Worm (Caenorhabditis elegans) whole organism, L2 larva: Measurements from ENCODE around the gene F41B4.1.

Experiments
- C34F6.9 ChIP-seq: fragments of 150-350 bp; optimal IDR thresholded peaks from 2 replicates; lab custom pipeline; 2014; ENCODE audit warnings: missing biosample characterization, missing genetic modification characterization
- F13H6.1 ChIP-seq: sonication (generic microtip); optimal IDR thresholded peaks from 2 replicates; lab custom pipeline; 2016; ENCODE audit warnings: missing genetic modification characterization, missing compliant biosample characterization
- R02D3.7 ChIP-seq: fragments of 150-350 bp; optimal IDR thresholded peaks from 2 replicates; lab custom pipeline; 2014; ENCODE audit warnings: missing biosample characterization, missing genetic modification characterization
- Y55F3AM.14 ChIP-seq: fragments of 200-800 bp; sonication (Bioruptor generic); optimal IDR thresholded peaks from 2 replicates; lab custom pipeline; 2018; ENCODE audit warnings: mild to moderate bottlenecking, missing genetic modification characterization, missing compliant biosample characterization
- ZK546.5 ChIP-seq: sonication (generic microtip); optimal IDR thresholded peaks from 2 replicates; lab custom pipeline; 2017; ENCODE audit warnings: missing biosample characterization, missing genetic modification characterization
- alr-1 ChIP-seq: fragments of 150-350 bp; optimal IDR thresholded peaks from 2 replicates; lab custom pipeline; 2014; ENCODE audit warnings: missing biosample characterization, missing genetic modification characterization
- aly-2 ChIP-seq: fragments of 150-350 bp; optimal IDR thresholded peaks from 2 replicates; lab custom pipeline; 2014; ENCODE audit warnings: missing biosample characterization, missing genetic modification characterization
- ama-1 ChIP-seq: fragments of 150-350 bp; optimal IDR thresholded peaks from 2 replicates; lab custom pipeline; 2018; ENCODE audit warnings: inconsistent platforms
- blmp-1 ChIP-seq: sonication (generic microtip); optimal IDR thresholded peaks from 2 replicates; lab custom pipeline; 2017; ENCODE audit warnings: missing genetic modification characterization, mild to moderate bottlenecking, missing compliant biosample characterization, antibody characterized with exemption, moderate library complexity; ENCODE audit not compliant: insufficient read depth
- ceh-16 ChIP-seq: fragments of 150-350 bp; optimal IDR thresholded peaks from 2 replicates; lab custom pipeline; 2014; ENCODE audit warnings: missing biosample characterization, missing genetic modification characterization
- ceh-82 ChIP-seq: fragments of 150-350 bp; optimal IDR thresholded peaks from 2 replicates; lab custom pipeline; 2014; ENCODE audit warnings: missing biosample characterization, missing genetic modification characterization
- dmd-4 ChIP-seq: sonication (generic microtip); optimal IDR thresholded peaks from 2 replicates; lab custom pipeline; 2017; ENCODE audit warnings: missing biosample characterization, missing genetic modification characterization
- egl-27 ChIP-seq: sonication (generic microtip); optimal IDR thresholded peaks from 3 replicates; lab custom pipeline; 2017; ENCODE audit warnings: missing biosample characterization, missing genetic modification reagents, missing genetic modification characterization
- elt-1 ChIP-seq: fragments of 150-350 bp; optimal IDR thresholded peaks from 2 replicates; lab custom pipeline; 2014; ENCODE audit warnings: missing biosample characterization, missing genetic modification characterization
- elt-3 ChIP-seq: sonication (generic microtip); optimal IDR thresholded peaks from 2 replicates; lab custom pipeline; 2017; ENCODE audit warnings: missing biosample characterization, missing genetic modification characterization
- fos-1 ChIP-seq: fragments of 150-350 bp; optimal IDR thresholded peaks from 2 replicates; lab custom pipeline; 2014; ENCODE audit warnings: missing biosample characterization, missing genetic modification characterization
- gmeb-1 ChIP-seq: fragments of 150-350 bp; optimal IDR thresholded peaks from 2 replicates; lab custom pipeline; 2014; ENCODE audit warnings: missing biosample characterization, missing genetic modification characterization
- lin-11 ChIP-seq: fragments of 150-350 bp; sonication (generic microtip); optimal IDR thresholded peaks from 2 replicates; lab custom pipeline; 2014; ENCODE audit warnings: missing biosample characterization, missing genetic modification characterization, inconsistent platforms, mixed read lengths
- lin-13 ChIP-seq: fragments of 150-350 bp; optimal IDR thresholded peaks from 2 replicates; lab custom pipeline; 2014; ENCODE audit warnings: missing biosample characterization, missing genetic modification reagents, missing genetic modification characterization
- lin-39 ChIP-seq: fragments of 150-350 bp; optimal IDR thresholded peaks from 2 replicates; lab custom pipeline; 2014; ENCODE audit warnings: missing biosample characterization, missing genetic modification reagents, missing genetic modification characterization
- lsy-2 ChIP-seq, 2 experiments: fragments of 150-350 bp in 1 of 2; sonication (generic microtip) in 1 of 2; optimal IDR thresholded peaks; 2 replicates each; lab custom pipeline; 2014 to 2017; ENCODE audit warnings: missing biosample characterization in 2 of 2, missing genetic modification characterization in 2 of 2
- mab-5 ChIP-seq: fragments of 150-350 bp; optimal IDR thresholded peaks from 2 replicates; lab custom pipeline; 2014; ENCODE audit warnings: missing biosample characterization, missing genetic modification characterization
- mbf-1 ChIP-seq: sonication (generic microtip); optimal IDR thresholded peaks from 2 replicates; lab custom pipeline; 2017; ENCODE audit warnings: missing biosample characterization, missing genetic modification characterization
- mdl-1 ChIP-seq, 2 experiments: fragments of 150-350 bp in 1 of 2; sonication (generic microtip) in 1 of 2; optimal IDR thresholded peaks; 2 replicates each; lab custom pipeline; 2017; ENCODE audit warnings: missing biosample characterization in 2 of 2, missing genetic modification characterization in 2 of 2
- nhr-10 ChIP-seq: sonication (generic microtip); optimal IDR thresholded peaks from 2 replicates; lab custom pipeline; 2017; ENCODE audit warnings: missing biosample characterization, missing genetic modification characterization
- nhr-11 ChIP-seq: fragments of 150-350 bp; optimal IDR thresholded peaks from 2 replicates; lab custom pipeline; 2014; ENCODE audit warnings: missing biosample characterization, missing genetic modification characterization
- nhr-12 ChIP-seq: fragments of 150-350 bp; optimal IDR thresholded peaks from 2 replicates; lab custom pipeline; 2014; ENCODE audit warnings: missing biosample characterization, missing genetic modification characterization
- nhr-129 ChIP-seq: fragments of 150-350 bp; optimal IDR thresholded peaks from 2 replicates; lab custom pipeline; 2014; ENCODE audit warnings: missing biosample characterization, missing genetic modification characterization
- nhr-21 ChIP-seq: fragments of 150-350 bp; optimal IDR thresholded peaks from 2 replicates; lab custom pipeline; 2014; ENCODE audit warnings: missing biosample characterization, missing genetic modification characterization
- nhr-23 ChIP-seq: fragments of 150-350 bp; optimal IDR thresholded peaks from 2 replicates; lab custom pipeline; 2014; ENCODE audit warnings: missing biosample characterization, missing genetic modification reagents, missing genetic modification characterization
- nhr-237 ChIP-seq: fragments of 150-350 bp; optimal IDR thresholded peaks from 2 replicates; lab custom pipeline; 2014; ENCODE audit warnings: missing biosample characterization, missing genetic modification characterization
- nhr-25 ChIP-seq: fragments of 150-350 bp; sonication (generic microtip); optimal IDR thresholded peaks from 3 replicates; lab custom pipeline; 2014; ENCODE audit warnings: missing biosample characterization, missing genetic modification characterization
- nhr-6 ChIP-seq: fragments of 150-350 bp; optimal IDR thresholded peaks from 2 replicates; lab custom pipeline; 2014; ENCODE audit warnings: missing biosample characterization, missing genetic modification characterization
- nhr-77 ChIP-seq: fragments of 150-350 bp; optimal IDR thresholded peaks from 2 replicates; lab custom pipeline; 2014; ENCODE audit warnings: missing biosample characterization, missing genetic modification characterization
- peb-1 ChIP-seq: fragments of 150-350 bp; optimal IDR thresholded peaks from 2 replicates; lab custom pipeline; 2014; ENCODE audit warnings: missing biosample characterization, missing genetic modification characterization
- sem-4 ChIP-seq: fragments of 150-350 bp; optimal IDR thresholded peaks from 2 replicates; lab custom pipeline; 2014; ENCODE audit warnings: missing biosample characterization, missing genetic modification reagents, missing genetic modification characterization
- skn-1 ChIP-seq: sonication (generic microtip); optimal IDR thresholded peaks from 2 replicates; lab custom pipeline; 2017; ENCODE audit warnings: missing biosample characterization, missing genetic modification characterization
- sma-3 ChIP-seq: sonication (generic microtip); optimal IDR thresholded peaks from 2 replicates; lab custom pipeline; 2016; ENCODE audit warnings: missing genetic modification reagents, missing genetic modification characterization, missing compliant biosample characterization
- sma-9 ChIP-seq, 2 experiments: fragments of 150-350 bp in 1 of 2; sonication (generic microtip) in 1 of 2; optimal IDR thresholded peaks; 2 replicates each; lab custom pipeline; 2014 to 2016; ENCODE audit warnings: missing genetic modification characterization in 2 of 2, mild to moderate bottlenecking in 1 of 2, missing biosample characterization in 1 of 2, missing compliant biosample characterization in 1 of 2, missing genetic modification reagents in 1 of 2, moderate library complexity in 1 of 2
- snpc-4 ChIP-seq: fragments of 150-350 bp; optimal IDR thresholded peaks from 2 replicates; lab custom pipeline; 2014; ENCODE audit warnings: missing biosample characterization, missing genetic modification characterization
- unc-39 ChIP-seq: fragments of 150-350 bp; optimal IDR thresholded peaks from 2 replicates; lab custom pipeline; 2014; ENCODE audit warnings: missing biosample characterization, missing genetic modification characterization
- unc-55 ChIP-seq: fragments of 150-350 bp; sonication (generic microtip); optimal IDR thresholded peaks from 3 replicates; lab custom pipeline; 2014; ENCODE audit warnings: missing biosample characterization, missing genetic modification reagents, missing genetic modification characterization
- unc-62 ChIP-seq: fragments of 150-350 bp; optimal IDR thresholded peaks from 2 replicates; lab custom pipeline; 2014; ENCODE audit warnings: missing biosample characterization, missing genetic modification reagents, missing genetic modification characterization
- zag-1 ChIP-seq: fragments of 150-350 bp; optimal IDR thresholded peaks from 2 replicates; lab custom pipeline; 2014; ENCODE audit warnings: missing biosample characterization, missing genetic modification characterization
- ztf-11 ChIP-seq: sonication (generic microtip); optimal IDR thresholded peaks from 2 replicates; lab custom pipeline; 2017; ENCODE audit warnings: missing biosample characterization, missing genetic modification characterization
- ztf-4 ChIP-seq: fragments of 150-350 bp; optimal IDR thresholded peaks from 2 replicates; lab custom pipeline; 2014; ENCODE audit warnings: missing biosample characterization, missing genetic modification characterization

Gene F41B4.1

DNA sequence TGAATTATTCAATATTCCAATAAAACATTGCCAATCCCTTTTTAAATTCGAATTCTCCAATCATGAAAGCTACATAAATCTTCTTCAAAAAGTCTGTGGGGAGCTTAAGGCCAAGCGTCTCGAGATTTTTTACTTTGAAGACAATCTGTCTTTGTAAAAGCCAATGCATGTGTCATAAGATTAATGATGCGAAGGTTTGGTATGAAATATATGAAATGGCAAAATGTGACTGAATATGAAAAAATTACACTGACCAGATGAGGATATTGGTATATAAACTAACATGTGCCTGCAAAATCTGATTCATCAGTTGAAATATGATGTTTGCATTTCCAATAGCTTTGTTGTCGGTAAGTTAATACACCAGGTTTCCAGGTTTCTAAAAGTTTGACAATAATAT, 20.3 kb upstream of the F41B4.1 start, which contains the start of gene C53B7.2:
TSS of gene C53B7.2 (plus strand) at position 301 of the 400 bp plus-strand sequence.
- TF ChIP-seq mab-5 (tag; lab: Kevin White, UChicago), result peak; percentile 72
- no peak for TF ChIP-seq mdl-1 (tag; optimal IDR thresholded peaks at IDR 0.05; lab: Kevin White, UChicago)
- TF ChIP-seq lsy-2 (tag; optimal IDR thresholded peaks at IDR 0.05; lab: Kevin White, UChicago), result no peak

DNA sequence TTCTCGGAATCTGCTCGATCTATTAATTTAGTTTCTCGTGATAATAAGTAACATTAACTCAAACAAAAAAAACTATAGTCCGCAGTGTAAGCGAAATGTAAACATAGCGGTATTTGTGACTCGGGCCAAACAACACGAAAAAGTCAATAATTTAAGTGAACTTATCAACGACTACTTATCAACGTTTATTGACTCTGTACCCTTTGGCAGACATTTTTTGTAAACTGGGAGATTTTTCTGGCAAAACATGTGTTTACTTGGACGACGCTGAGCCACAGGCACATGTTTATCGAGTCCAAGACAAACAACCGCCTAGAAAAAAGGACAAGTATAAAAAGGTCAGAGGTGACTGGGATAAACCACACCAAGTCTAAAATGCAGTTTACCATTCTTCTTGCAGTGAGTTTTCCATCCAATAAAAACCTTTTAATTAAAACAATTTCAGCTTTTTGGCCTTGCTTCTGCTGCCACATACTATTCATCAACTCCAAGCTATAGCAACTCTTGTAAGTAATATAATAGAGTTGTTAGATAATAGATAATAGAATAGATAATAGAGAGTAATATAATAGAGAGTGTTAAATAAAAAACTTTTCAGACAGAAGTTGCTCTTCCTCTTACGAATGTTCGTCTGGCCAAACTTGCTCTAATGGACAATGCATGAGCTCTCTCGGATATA, 18.9 kb upstream of the F41B4.1 start, which contains the start of gene C53B7.3:
TSS of gene C53B7.3 (plus strand) at position 362 of the 679 bp plus-strand sequence.
- TF ChIP-seq blmp-1 (tag; lab: Kevin White, UChicago) (no peak), F13H6.1 (tag; lab: Kevin White, UChicago) (peak; percentile 34), lin-13 (GFP tag; lab: Kevin White, UChicago) (no peak), Y55F3AM.14 (GFP tag; lab: Kevin White, UChicago) (no peak), ztf-4 (no peak), mbf-1 (no peak)
- TF ChIP-seq, all 48 proteins: peak for 1

DNA sequence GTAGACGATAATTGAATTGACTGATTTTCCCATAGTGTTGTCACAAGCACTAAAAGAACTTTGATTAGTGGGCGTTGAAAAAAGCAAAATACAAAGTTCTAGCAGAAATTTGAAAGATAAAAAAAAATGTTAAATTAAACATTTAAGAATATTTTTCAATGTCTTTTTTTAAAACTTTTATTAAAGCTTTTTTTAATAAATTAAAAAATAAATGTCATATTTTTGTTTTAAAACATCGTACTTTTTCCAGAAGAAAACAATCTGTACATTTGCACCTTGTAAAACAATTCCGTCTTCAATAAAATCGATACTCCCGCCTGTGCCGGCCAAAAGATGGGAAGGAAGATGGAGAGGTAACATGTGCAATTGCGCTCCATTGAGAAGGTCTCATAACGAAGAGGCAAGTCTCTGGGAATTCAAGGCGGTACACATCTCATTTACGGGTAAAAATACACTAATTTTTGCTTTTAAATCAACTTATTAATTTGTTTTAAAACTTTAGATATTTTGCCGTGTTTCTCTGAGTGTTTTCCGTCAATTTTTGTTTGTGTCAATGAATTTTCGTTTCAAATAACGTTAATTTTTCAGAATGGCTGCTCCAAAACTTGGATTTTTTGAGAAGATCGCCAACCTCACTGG, 15.1 kb upstream of the F41B4.1 start, which contains the start of the genes glr-6 and asg-2:
TSS of gene glr-6 (minus strand) at position 51 of the 639 bp plus-strand sequence.
TSS of gene asg-2 (plus strand) at position 589 of the 639 bp plus-strand sequence.
- TF ChIP-seq zag-1 (tag; lab: Kevin White, UChicago) (peak; percentile 45), elt-3 (tag; lab: Kevin White, UChicago) (no peak), C34F6.9 (peak; percentile 91), nhr-11 (tag; lab: Kevin White, UChicago) (no peak), ceh-82 (tag; lab: Kevin White, UChicago) (peak; percentile 26), unc-55 (GFP tag; lab: Kevin White, UChicago) (peak; percentile 96), egl-27 (peak; percentile 15), peb-1 (tag; lab: Kevin White, UChicago) (no peak), gmeb-1 (tag; lab: Kevin White, UChicago) (peak; percentile 82), nhr-10 (tag; lab: Kevin White, UChicago) (no peak), lin-11 (tag; lab: Kevin White, UChicago) (peak; percentile 14), sma-9 (GFP tag; optimal IDR thresholded peaks at IDR 0.05; lab: Kevin White, UChicago) (peak; percentile 83), sma-9 (tag; optimal IDR thresholded peaks at IDR 0.05; lab: Kevin White, UChicago) (no peak), dmd-4 (tag; lab: Kevin White, UChicago) (no peak), nhr-25 (tag; lab: Kevin White, UChicago) (peak; percentile 83), ztf-4 (peak; percentile 35), snpc-4 (tag; lab: Kevin White, UChicago) (peak; percentile 63), ceh-16 (tag; lab: Kevin White, UChicago) (peak; percentile 35), lin-13 (GFP tag; lab: Kevin White, UChicago) (peak; percentile 90), mbf-1 (no peak), Y55F3AM.14 (GFP tag; lab: Kevin White, UChicago) (no peak), nhr-6 (tag; lab: Kevin White, UChicago) (peak; percentile 74), elt-1 (tag; lab: Kevin White, UChicago) (no peak), mab-5 (tag; lab: Kevin White, UChicago) (no peak), aly-2 (tag; lab: Kevin White, UChicago) (no peak), nhr-21 (tag; lab: Kevin White, UChicago) (peak; percentile 81), ama-1 (peak; percentile 31), skn-1 (tag; lab: Kevin White, UChicago) (peak; percentile 66), R02D3.7 (tag; lab: Kevin White, UChicago) (peak; percentile 24), unc-39 (tag; lab: Kevin White, UChicago) (no peak), nhr-129 (tag; lab: Kevin White, UChicago) (peak; percentile 92), blmp-1 (tag; lab: Kevin White, UChicago) (peak; percentile 13), ZK546.5 (tag; lab: Kevin White, UChicago) (no peak), fos-1 (tag; lab: Kevin White, UChicago) (peak; percentile 82), lsy-2 (tag; optimal IDR thresholded peaks at IDR 0.05; lab: Kevin White, UChicago) (peak; percentile 36 to 90), nhr-77 (peak; percentile 21), nhr-237 (tag; lab: Kevin White, UChicago) (no peak), F13H6.1 (tag; lab: Kevin White, UChicago) (peak; percentile 64), nhr-23 (tag; lab: Kevin White, UChicago) (no peak), alr-1 (tag; lab: Kevin White, UChicago) (no peak), ztf-11 (tag; lab: Kevin White, UChicago) (no peak), nhr-12 (tag; lab: Kevin White, UChicago) (no peak), lin-39 (tag; lab: Kevin White, UChicago) (no peak), sem-4 (peak; percentile 84), unc-62 (GFP tag; lab: Kevin White, UChicago) (no peak), mdl-1 (tag; optimal IDR thresholded peaks at IDR 0.05; lab: Kevin White, UChicago) (no peak), sma-3 (GFP tag; lab: Kevin White, UChicago) (peak; percentile 84)
